Fruit fly (Drosophila melanogaster) whole organism: ENCODE results near the gene Traf6.

Experiments
- CG8478 ChIP-seq: fragments of >200 bp; optimal IDR thresholded peaks from 2 replicates; lab custom pipeline; 2018; ENCODE audit warnings: inconsistent platforms
- Dll ChIP-seq: fragments of >200 bp; optimal IDR thresholded peaks from 2 replicates; lab custom pipeline; 2017
- EcR ChIP-seq, 2 experiments: fragments of >200 bp; optimal IDR thresholded peaks; 2 replicates each; lab custom pipeline; 2017; ENCODE audit warnings: missing biosample characterization in 2 of 2, missing genetic modification characterization in 2 of 2, missing genetic modification reagents in 2 of 2
- pan ChIP-seq: fragments of >200 bp; optimal IDR thresholded peaks from 2 replicates; lab custom pipeline; 2017
- psq ChIP-seq: fragments of >200 bp; optimal IDR thresholded peaks from 2 replicates; lab custom pipeline; 2017
- usp ChIP-seq: fragments of >200 bp; optimal IDR thresholded peaks from 2 replicates; lab custom pipeline; 2017; ENCODE audit warnings: missing biosample characterization, missing genetic modification characterization, mixed read lengths

The Traf6 gene

dm6 chrX:8158942-8159472, 1.8 kb upstream of the Traf6 start:
- TF ChIP-seq Dll (lab: Kevin White, UChicago) (no peak), pan (lab: Kevin White, UChicago) (no peak), CG8478 (lab: Kevin White, UChicago) (no peak), EcR (GFP tag; optimal IDR thresholded peaks at IDR 0.05; lab: Kevin White, UChicago) (no peak), psq (lab: Kevin White, UChicago) (no peak)

dm6 chrX:8152718-8153117, 4.5 kb downstream of the Traf6 start, which contains the start of gene CG18262:
Gene CG18262 (plus strand): TSS chrX:8152948.
- TF ChIP-seq Dll (lab: Kevin White, UChicago) (no peak), EcR (GFP tag; optimal IDR thresholded peaks at IDR 0.05; lab: Kevin White, UChicago) (no peak), pan (lab: Kevin White, UChicago) (no peak), psq (lab: Kevin White, UChicago) (no peak), CG8478 (lab: Kevin White, UChicago) (no peak), usp (GFP tag; lab: Kevin White, UChicago) (no peak)

dm6 chrX:8152077-8152476, 5.1 kb downstream of the Traf6 start, which contains the start of gene Gbeta5:
Gene Gbeta5 (minus strand): TSS chrX:8152275.
- TF ChIP-seq pan (lab: Kevin White, UChicago) = no peak
- TF ChIP-seq Dll (lab: Kevin White, UChicago) = no peak
- no peak for TF ChIP-seq usp (GFP tag; lab: Kevin White, UChicago)
- no peak for TF ChIP-seq EcR (GFP tag; optimal IDR thresholded peaks at IDR 0.05; lab: Kevin White, UChicago)
- TF ChIP-seq psq (lab: Kevin White, UChicago) = no peak
- TF ChIP-seq CG8478 (lab: Kevin White, UChicago) = no peak

dm6 chrX:8148556-8148955, 8.6 kb downstream of the Traf6 start, which contains the start of gene CG10959:
Gene CG10959 (plus strand): TSS chrX:8148783.
- TF ChIP-seq psq (lab: Kevin White, UChicago) (no peak), usp (GFP tag; lab: Kevin White, UChicago) (no peak), Dll (lab: Kevin White, UChicago) (no peak), EcR (GFP tag; optimal IDR thresholded peaks at IDR 0.05; lab: Kevin White, UChicago) (no peak), pan (lab: Kevin White, UChicago) (no peak), CG8478 (lab: Kevin White, UChicago) (no peak)

- TF ChIP-seq usp (GFP tag; lab: Kevin White, UChicago) (no peak), psq (lab: Kevin White, UChicago) (no peak), pan (lab: Kevin White, UChicago) (no peak), EcR (GFP tag; optimal IDR thresholded peaks at IDR 0.05; lab: Kevin White, UChicago) (no peak), Dll (lab: Kevin White, UChicago) (no peak), CG8478 (lab: Kevin White, UChicago) (no peak)
Observed at dm6 chrX:8147649-8148048, 9.5 kb downstream of the Traf6 start, which contains the start of gene CG15336. Gene CG15336 (plus strand): TSS chrX:8147949.

dm6 chrX:8145501-8146157, 11.6 kb downstream of the Traf6 start, which contains the start of the genes alpha-PheRS and CG2129:
Gene alpha-PheRS (minus strand): TSS chrX:8145602.
Gene CG2129 (plus strand): TSS chrX:8145839.
- no peak for TF ChIP-seq CG8478 (lab: Kevin White, UChicago)
- TF ChIP-seq psq (lab: Kevin White, UChicago) = no peak
- TF ChIP-seq usp (GFP tag; lab: Kevin White, UChicago) = no peak
- no peak for TF ChIP-seq EcR (GFP tag; optimal IDR thresholded peaks at IDR 0.05; lab: Kevin White, UChicago)
- no peak for TF ChIP-seq pan (lab: Kevin White, UChicago)
- TF ChIP-seq Dll (lab: Kevin White, UChicago) = no peak

dm6 chrX:8143537-8143936, 13.6 kb downstream of the Traf6 start, which contains the start of gene CG17982:
Gene CG17982 (minus strand): TSS chrX:8143835.
- TF ChIP-seq pan (lab: Kevin White, UChicago) = no peak
- TF ChIP-seq usp (GFP tag; lab: Kevin White, UChicago) = no peak
- no peak for TF ChIP-seq Dll (lab: Kevin White, UChicago)
- TF ChIP-seq psq (lab: Kevin White, UChicago) = no peak
- no peak for TF ChIP-seq EcR (GFP tag; optimal IDR thresholded peaks at IDR 0.05; lab: Kevin White, UChicago)
- no peak for TF ChIP-seq CG8478 (lab: Kevin White, UChicago)

- TF ChIP-seq Dll (lab: Kevin White, UChicago) (no peak), pan (lab: Kevin White, UChicago) (no peak), psq (lab: Kevin White, UChicago) (no peak), EcR (GFP tag; optimal IDR thresholded peaks at IDR 0.05; lab: Kevin White, UChicago) (no peak), CG8478 (lab: Kevin White, UChicago) (no peak), usp (GFP tag; lab: Kevin White, UChicago) (no peak)
Observed at dm6 chrX:8142067-8142462, 15.1 kb downstream of the Traf6 start, which contains the start of gene Smox. Gene Smox (minus strand): TSS chrX:8142279.

dm6 chrX:8141353-8142066, 15.7 kb downstream of the Traf6 start:
- no peak for TF ChIP-seq pan (lab: Kevin White, UChicago)
- TF ChIP-seq psq (lab: Kevin White, UChicago) = no peak
- TF ChIP-seq CG8478 (lab: Kevin White, UChicago) = peak; percentile 87
- no peak for TF ChIP-seq usp (GFP tag; lab: Kevin White, UChicago)
- no peak for TF ChIP-seq EcR (GFP tag; optimal IDR thresholded peaks at IDR 0.05; lab: Kevin White, UChicago)
- peak; percentile 24 for TF ChIP-seq Dll (lab: Kevin White, UChicago)

- TF ChIP-seq pan (lab: Kevin White, UChicago) (no peak), psq (lab: Kevin White, UChicago) (no peak), CG8478 (lab: Kevin White, UChicago) (no peak), Dll (lab: Kevin White, UChicago) (no peak), usp (GFP tag; lab: Kevin White, UChicago) (no peak), EcR (GFP tag; optimal IDR thresholded peaks at IDR 0.05; lab: Kevin White, UChicago) (no peak)
Observed at dm6 chrX:8140707-8141106, 16.5 kb downstream of the Traf6 start.
